Worm (Caenorhabditis elegans) whole organism, midembryonic: Measurements from ENCODE around the gene ZK105.11.
"Not testable (repeated sequence)": the region's sequence is repeated elsewhere in the genome, so short reads cannot be mapped to it uniquely, and the experiment has no call there.

Experiments used
- T22C8.4 ChIP-seq: fragments of 200-800 bp; sonication (Bioruptor generic); IDR thresholded peaks from 2 replicates; pipeline ENCODE4 v1.3.6; 2022; ENCODE audit warnings: missing genetic modification characterization, missing compliant biosample characterization
- cog-1 ChIP-seq: sonication (generic microtip); optimal IDR thresholded peaks from 2 replicates; lab custom pipeline; 2016; ENCODE audit warnings: missing genetic modification characterization, missing compliant biosample characterization
- flt-1 ChIP-seq: fragments of 200-800 bp; sonication (Bioruptor generic); IDR thresholded peaks from 2 replicates; pipeline ENCODE4 v1.3.6; 2022; ENCODE audit warnings: missing genetic modification characterization, missing compliant biosample characterization
- klf-2 ChIP-seq: fragments of 200-800 bp; sonication (Bioruptor generic); conservative IDR thresholded peaks from 2 replicates; pipeline ENCODE4 v1.3.6; 2022; ENCODE audit warnings: missing genetic modification reagents, missing genetic modification characterization, missing compliant biosample characterization
- med-1 ChIP-seq: sonication (generic microtip); optimal IDR thresholded peaks from 2 replicates; lab custom pipeline; 2017; ENCODE audit warnings: missing genetic modification characterization, mild to moderate bottlenecking, missing compliant biosample characterization, antibody characterized with exemption, missing genetic modification reagents; ENCODE audit not compliant: insufficient read depth
- ref-1 ChIP-seq: fragments of 200-800 bp; sonication (Bioruptor generic); conservative IDR thresholded peaks from 2 replicates; pipeline ENCODE4 v1.3.6; 2022; ENCODE audit warnings: missing genetic modification reagents, missing genetic modification characterization, missing compliant biosample characterization
- tab-1 ChIP-seq: fragments of 200-800 bp; sonication (Bioruptor generic); IDR thresholded peaks from 2 replicates; pipeline ENCODE4 v1.3.6; 2022; ENCODE audit warnings: missing genetic modification characterization, missing compliant biosample characterization
- ztf-23 ChIP-seq: fragments of 200-800 bp; sonication (Bioruptor generic); IDR thresholded peaks from 2 replicates; pipeline ENCODE4 v1.3.6; 2022; ENCODE audit warnings: missing genetic modification reagents, missing genetic modification characterization, missing compliant biosample characterization
- ztf-29 ChIP-seq: fragments of 200-800 bp; sonication (Bioruptor generic); IDR thresholded peaks from 2 replicates; pipeline ENCODE4 v1.3.6; 2022; ENCODE audit warnings: missing genetic modification reagents, missing genetic modification characterization, missing compliant biosample characterization

The ZK105.11 gene

ce11 chrV:7705316-7705715 is 3.1 kb downstream of the ZK105.11 start, which contains the start of gene srw-3:
TSS of gene srw-3 (plus strand) at chrV:7705616.
- TF ChIP-seq med-1 = no peak
- no peak for TF ChIP-seq T22C8.4
- no peak for TF ChIP-seq flt-1 (GFP tag; lab: Robert Waterston, UW)
- TF ChIP-seq cog-1 (tag; lab: Kevin White, UChicago) = no peak
- no peak for TF ChIP-seq ztf-29 (GFP tag; lab: Robert Waterston, UW)
- TF ChIP-seq klf-2 = no peak
- TF ChIP-seq ref-1 = no peak
- TF ChIP-seq tab-1 = no peak
- TF ChIP-seq ztf-23 (GFP tag; lab: Robert Waterston, UW) = no peak

- not testable (repeated sequence) for TF ChIP-seq klf-2; ztf-23 (GFP tag; lab: Robert Waterston, UW); flt-1 (GFP tag; lab: Robert Waterston, UW)
These were observed 4.9 kb downstream of the ZK105.11 start, which contains the start of gene srsx-40 for ce11 chrV:7703536-7703935. TSS of gene srsx-40 (minus strand) at chrV:7703636.

ce11 chrV:7696842-7697241 is 11.6 kb downstream of the ZK105.11 start, which contains the start of gene ZK105.3:
TSS of gene ZK105.3 (plus strand) at chrV:7697142.
- no peak for TF ChIP-seq cog-1 (tag; lab: Kevin White, UChicago)
- TF ChIP-seq ztf-29 (GFP tag; lab: Robert Waterston, UW) = no peak
- TF ChIP-seq tab-1 = no peak

- no peak for TF ChIP-seq klf-2
- TF ChIP-seq ref-1 = no peak
- TF ChIP-seq cog-1 (tag; lab: Kevin White, UChicago) = no peak
- no peak for TF ChIP-seq flt-1 (GFP tag; lab: Robert Waterston, UW)
- TF ChIP-seq ztf-23 (GFP tag; lab: Robert Waterston, UW) = no peak
- TF ChIP-seq T22C8.4 = no peak
- no peak for TF ChIP-seq tab-1
- no peak for TF ChIP-seq ztf-29 (GFP tag; lab: Robert Waterston, UW)
- TF ChIP-seq med-1 = no peak
These were observed 15.0 kb downstream of the ZK105.11 start, which contains the start of gene C12D5.10 for ce11 chrV:7693394-7693793. TSS of gene C12D5.10 (minus strand) at chrV:7693494.

ce11 chrV:7690637-7691036 is 17.8 kb downstream of the ZK105.11 start:
- TF ChIP-seq cog-1 (tag; lab: Kevin White, UChicago) (no peak), T22C8.4 (no peak), ztf-29 (GFP tag; lab: Robert Waterston, UW) (no peak), ztf-23 (GFP tag; lab: Robert Waterston, UW) (no peak), flt-1 (GFP tag; lab: Robert Waterston, UW) (no peak), tab-1 (no peak), klf-2 (no peak), ref-1 (no peak), med-1 (no peak)

- TF ChIP-seq ztf-23 (GFP tag; lab: Robert Waterston, UW) = no peak
- TF ChIP-seq klf-2 = no peak
- TF ChIP-seq tab-1 = no peak
- TF ChIP-seq cog-1 (tag; lab: Kevin White, UChicago) = no peak
- TF ChIP-seq med-1 = no peak
- no peak for TF ChIP-seq ref-1
- TF ChIP-seq ztf-29 (GFP tag; lab: Robert Waterston, UW) = no peak
- no peak for TF ChIP-seq flt-1 (GFP tag; lab: Robert Waterston, UW)
- no peak for TF ChIP-seq T22C8.4
These were observed 18.5 kb downstream of the ZK105.11 start, which contains the start of gene C12D5.9 for ce11 chrV:7689888-7690287. TSS of gene C12D5.9 (minus strand) at chrV:7689988.

ce11 chrV:7686189-7686588 is 22.2 kb downstream of the ZK105.11 start, which contains the start of the genes nhr-94 and nhr-152:
TSS of gene nhr-94 (minus strand) at chrV:7686335.
TSS of gene nhr-152 (plus strand) at chrV:7686350.
- TF ChIP-seq ztf-29 (GFP tag; lab: Robert Waterston, UW) (no peak), klf-2 (no peak), ref-1 (no peak), cog-1 (tag; lab: Kevin White, UChicago) (no peak), flt-1 (GFP tag; lab: Robert Waterston, UW) (no peak), ztf-23 (GFP tag; lab: Robert Waterston, UW) (no peak), T22C8.4 (no peak), med-1 (no peak), tab-1 (no peak)

- no peak for TF ChIP-seq klf-2
- no peak for TF ChIP-seq ref-1
These were observed 24.3 kb downstream of the ZK105.11 start, which contains the start of gene sre-11 for ce11 chrV:7683907-7684655. TSS of gene sre-11 (minus strand) at chrV:7683957.

ce11 chrV:7681388-7681787 is 27.0 kb downstream of the ZK105.11 start, which contains the start of gene cyp-33A1:
TSS of gene cyp-33A1 (minus strand) at chrV:7681459.
- TF ChIP-seq ztf-23 (GFP tag; lab: Robert Waterston, UW) (no peak), ref-1 (no peak)

ce11 chrV:7675904-7676303 is 32.5 kb downstream of the ZK105.11 start, which contains the start of gene C12D5.3:
TSS of gene C12D5.3 (plus strand) at chrV:7676204.
- TF ChIP-seq ztf-29 (GFP tag; lab: Robert Waterston, UW) (no peak), cog-1 (tag; lab: Kevin White, UChicago) (no peak), ref-1 (no peak), ztf-23 (GFP tag; lab: Robert Waterston, UW) (no peak), flt-1 (GFP tag; lab: Robert Waterston, UW) (no peak), med-1 (no peak), klf-2 (no peak), tab-1 (no peak), T22C8.4 (no peak)

ce11 chrV:7672258-7672657 is 36.2 kb downstream of the ZK105.11 start, which contains the start of gene C12D5.4:
TSS of gene C12D5.4 (plus strand) at chrV:7672558.
- TF ChIP-seq flt-1 (GFP tag; lab: Robert Waterston, UW) (no peak), ztf-23 (GFP tag; lab: Robert Waterston, UW) (no peak), tab-1 (no peak), ztf-29 (GFP tag; lab: Robert Waterston, UW) (no peak), T22C8.4 (no peak), ref-1 (no peak), med-1 (no peak), cog-1 (tag; lab: Kevin White, UChicago) (no peak), klf-2 (no peak)
